Fruit fly (Drosophila melanogaster) Kc167 (cell line): ENCODE data around the gene CG2162.

Source experiments
- Myc ChIP-seq: fragments of >200 bp; optimal IDR thresholded peaks from 2 replicates; lab custom pipeline; 2017; ENCODE audit warnings: missing external identifiers
- Sin3A ChIP-seq: fragments of >200 bp; optimal IDR thresholded peaks from 2 replicates; lab custom pipeline; 2018; ENCODE audit warnings: missing external identifiers
- insv ChIP-seq: fragments of >200 bp; optimal IDR thresholded peaks from 3 replicates; lab custom pipeline; 2018; ENCODE audit warnings: missing external identifiers
- psq ChIP-seq: fragments of >200 bp; optimal IDR thresholded peaks from 2 replicates; lab custom pipeline; 2017; ENCODE audit warnings: missing external identifiers
- ttk ChIP-seq: sonication (Bioruptor generic); optimal IDR thresholded peaks from 2 replicates; lab custom pipeline; 2017; ENCODE audit warnings: missing external identifiers

DNA sequence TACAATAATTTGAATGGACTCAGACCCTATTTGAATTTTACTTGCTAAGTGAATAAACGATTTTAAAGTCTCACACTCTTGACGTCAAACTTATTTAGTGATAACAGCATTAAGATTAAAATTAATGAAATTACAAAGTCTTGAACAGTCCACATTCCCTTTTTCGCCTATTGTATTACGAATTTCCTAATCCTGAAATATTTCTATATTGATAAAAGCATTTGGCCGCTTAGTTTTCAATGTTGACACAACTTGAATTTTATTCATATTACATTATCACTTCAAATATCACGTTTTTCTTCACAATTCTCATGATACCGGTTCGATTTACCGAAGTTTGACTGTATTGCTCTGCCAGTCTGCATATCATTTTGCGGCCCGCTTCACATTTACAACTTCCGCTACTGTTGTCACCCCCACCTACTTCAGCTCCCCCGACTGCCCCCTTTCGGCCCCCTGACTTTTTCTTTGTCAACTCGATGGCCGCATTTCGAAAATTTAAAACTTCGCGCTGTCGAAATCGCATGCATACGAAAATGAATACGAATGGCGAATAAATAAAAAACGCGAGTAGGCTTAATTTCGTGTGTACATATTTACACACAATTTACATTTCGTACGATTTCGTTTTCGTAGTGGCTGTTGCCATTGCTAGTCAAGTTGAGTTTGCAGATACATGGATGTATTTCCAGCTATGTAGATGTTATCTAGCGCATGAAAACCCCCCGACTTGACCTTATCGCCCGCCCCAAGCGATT is 43.6 kb downstream of the CG2162 start:
- TF ChIP-seq ttk (no peak), psq (no peak), Myc (lab: Kevin White, UChicago) (no peak), Sin3A (lab: Kevin White, UChicago) (no peak), insv (lab: Kevin White, UChicago) (no peak)
